Worm (Caenorhabditis elegans) whole organism, young adult: Measurements from ENCODE around the gene ZK856.6.

ENCODE experiments used
- ama-1 ChIP-seq, 3 experiments: fragments of 150-350 bp in 1 of 3; sonication (generic microtip) in 2 of 3; optimal IDR thresholded peaks; 2 replicates each; lab custom pipeline; 2014 to 2018; ENCODE audit warnings: missing biosample characterization in 2 of 3, missing genetic modification characterization in 2 of 3, missing genetic modification reagents in 2 of 3
- him-1 ChIP-seq: sonication (generic microtip); optimal IDR thresholded peaks from 2 replicates; lab custom pipeline; 2016; ENCODE audit warnings: missing genotype, missing genetic modification reagents, missing genetic modification characterization, missing compliant biosample characterization
- mcd-1 ChIP-seq: fragments of 200-800 bp; sonication (Bioruptor generic); IDR thresholded peaks from 2 replicates; pipeline ENCODE4 v1.3.6; 2022; ENCODE audit warnings: missing genetic modification reagents, missing genetic modification characterization, missing compliant biosample characterization

DNA sequence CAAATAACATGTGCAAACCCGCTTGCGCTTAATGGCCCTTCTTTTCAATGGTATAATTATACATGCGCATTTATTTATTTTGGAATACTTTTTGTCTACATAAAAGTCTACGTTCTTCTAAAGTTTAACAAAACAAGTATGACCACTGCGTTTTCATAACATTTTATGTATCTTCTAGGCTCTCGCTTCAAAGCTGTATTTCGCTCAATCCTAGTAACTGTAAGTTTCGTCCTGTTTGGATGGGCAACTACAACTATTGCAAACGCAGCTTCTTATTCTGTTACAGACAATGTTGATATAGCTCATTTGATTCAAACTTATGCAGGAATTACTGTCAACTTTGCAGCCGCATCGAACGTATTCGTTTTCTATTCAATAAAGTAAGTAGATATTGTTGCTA lies 48.8 kb upstream of the ZK856.6 start, which contains the start of gene srsx-27:
- TF ChIP-seq ama-1 (optimal IDR thresholded peaks at IDR 0.05; lab: Kevin White, UChicago) (no peak), ama-1 (GFP tag; optimal IDR thresholded peaks at IDR 0.05; lab: Kevin White, UChicago) (no peak), mcd-1 (GFP tag; lab: Robert Waterston, UW) (no peak), him-1 (tag; lab: Kevin White, UChicago) (no peak)
